Fruit fly (Drosophila melanogaster) Kc167 (cell line): ENCODE measurements around the gene CG6996.

Source experiments
- Sin3A ChIP-seq: fragments of >200 bp; optimal IDR thresholded peaks from 2 replicates; lab custom pipeline; 2018; ENCODE audit warnings: missing external identifiers
- h ChIP-seq: fragments of >200 bp; optimal IDR thresholded peaks from 3 replicates; lab custom pipeline; 2018; ENCODE audit warnings: missing external identifiers
- insv ChIP-seq: fragments of >200 bp; optimal IDR thresholded peaks from 3 replicates; lab custom pipeline; 2018; ENCODE audit warnings: missing external identifiers

DNA sequence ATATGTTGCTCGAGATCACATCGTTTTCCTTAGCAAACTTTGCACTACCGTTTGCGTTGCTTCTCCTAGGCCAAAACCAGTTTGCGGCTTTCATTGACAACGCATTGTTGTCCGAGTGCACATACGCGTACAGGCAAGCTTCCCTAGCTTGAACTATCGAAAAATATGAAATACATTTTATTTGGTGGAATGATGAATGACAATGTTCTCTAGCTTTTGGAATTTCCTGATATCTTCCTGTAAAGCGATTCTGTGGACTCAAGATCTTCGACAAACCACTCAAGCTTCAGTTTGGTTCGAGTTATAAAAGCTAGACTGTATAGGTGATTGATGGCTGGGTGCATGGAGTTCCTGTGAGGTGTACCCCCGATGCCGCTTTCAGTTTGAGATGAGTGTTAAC, 11.5 kb upstream of the CG6996 start:
- TF ChIP-seq Sin3A (lab: Kevin White, UChicago), result no peak
- TF ChIP-seq insv (lab: Kevin White, UChicago), result no peak
- no peak for TF ChIP-seq h (lab: Kevin White, UChicago)
